Fruit fly (Drosophila melanogaster): ENCODE data around the gene ouib.

Gene ouib

dm6 chr3R:8731597-8732263 is 6.5 kb downstream of the ouib start, which contains the start of the genes M1BP and CG8202 (continued):
- TF ChIP-seq CG9727 (GFP tag; optimal IDR thresholded peaks at IDR 0.05) (peak; percentile 96), CG9215 (GFP tag; IDR thresholded peaks at IDR 0.05) (peak; percentile 83), CG11085 (GFP tag; IDR thresholded peaks at IDR 0.05) (peak; percentile 56; the same call in 1 of the 2 replicates), CG6689 (GFP tag; IDR thresholded peaks at IDR 0.05) (peak; percentile 84), en (GFP tag; optimal IDR thresholded peaks at IDR 0.05) (no peak), oc (tag; optimal IDR thresholded peaks at IDR 0.05) (no peak), CG31441 (GFP tag; IDR thresholded peaks at IDR 0.05) (no peak; the same call in 1 of the 2 replicates), CG1647 (GFP tag; optimal IDR thresholded peaks at IDR 0.05) (no peak), peb (GFP tag; IDR thresholded peaks at IDR 0.05) (no peak), CG10543 (GFP tag; optimal IDR thresholded peaks at IDR 0.05) (peak; percentile 96), hkb (optimal IDR thresholded peaks at IDR 0.05) (no peak), hkb (GFP tag; IDR thresholded peaks at IDR 0.05) (peak; percentile 77), sima (GFP tag; optimal IDR thresholded peaks at IDR 0.05) (no peak), ash1 (GFP tag; optimal IDR thresholded peaks at IDR 0.05) (no peak), CG9932 (GFP tag; IDR thresholded peaks at IDR 0.05) (peak; percentile 82), CG15514 (GFP tag; optimal IDR thresholded peaks at IDR 0.05) (peak; percentile 56), CG15696 (tag; optimal IDR thresholded peaks at IDR 0.05) (peak; percentile 91), CG7928 (GFP tag; optimal IDR thresholded peaks at IDR 0.05) (peak; percentile 59), Scr (GFP tag; IDR thresholded peaks at IDR 0.05; ENCODE audit: partially characterized antibody) (no peak), ab (GFP tag; optimal IDR thresholded peaks at IDR 0.05) (peak; percentile 50), bsh (GFP tag; optimal IDR thresholded peaks at IDR 0.05) (peak; percentile 67 to 86), CG2712 (tag; optimal IDR thresholded peaks at IDR 0.05) (peak; percentile 95), ato (GFP tag; IDR thresholded peaks at IDR 0.05; ENCODE audit: partially characterized antibody) (no peak)

dm6 chr3R:8739161-8739783 is 14.0 kb downstream of the ouib start:
- TF ChIP-seq CG2199 (GFP tag; IDR thresholded peaks at IDR 0.05) (peak; percentile 92; the same call in 2 of the 3 replicates), Sry-β (GFP tag; optimal IDR thresholded peaks at IDR 0.05) (peak; percentile 82), Fer1 (GFP tag; optimal IDR thresholded peaks at IDR 0.05) (peak; percentile 18), CG10979 (tag; optimal IDR thresholded peaks at IDR 0.05) (peak; percentile 7), fd3F (GFP tag; optimal IDR thresholded peaks at IDR 0.05) (no peak), vfl (GFP tag; optimal IDR thresholded peaks at IDR 0.05) (no peak), tap (tag; optimal IDR thresholded peaks at IDR 0.05) (peak; percentile 27), CG18599 (GFP tag; optimal IDR thresholded peaks at IDR 0.05) (peak; percentile 9), CG7963 (GFP tag; IDR thresholded peaks at IDR 0.05; ENCODE audit: partially characterized antibody) (0 out of 3 replicates have a peak, but pooled peaks have one; percentile 18), pros (GFP tag; optimal IDR thresholded peaks at IDR 0.05) (peak; percentile 10), pzg (GFP tag; optimal IDR thresholded peaks at IDR 0.05) (no peak), Ssrp (tag; optimal IDR thresholded peaks at IDR 0.05) (no peak), CG8388 (GFP tag; optimal IDR thresholded peaks at IDR 0.05) (no peak), trem (tag; optimal IDR thresholded peaks at IDR 0.05) (peak; percentile 15), nom (GFP tag; optimal IDR thresholded peaks at IDR 0.05) (peak; percentile 36), row (GFP tag; IDR thresholded peaks at IDR 0.05) (peak; percentile 14; the same call in 1 of the 3 replicates), Stat92E (GFP tag; optimal IDR thresholded peaks at IDR 0.05) (peak in 1 of 3 experiments; percentile 27), CG6791 (GFP tag; IDR thresholded peaks at IDR 0.05; ENCODE audit: partially characterized antibody) (no peak), CG2712 (tag; optimal IDR thresholded peaks at IDR 0.05) (peak; percentile 4)
